Worm (Caenorhabditis elegans) whole organism, late embryonic: ENCODE data around the gene abu-1.

Source experiments
- F13H6.1 ChIP-seq: sonication (generic microtip); optimal IDR thresholded peaks from 2 replicates; lab custom pipeline; 2016; ENCODE audit warnings: missing genetic modification characterization, missing compliant biosample characterization
- ceh-18 ChIP-seq: sonication (generic microtip); optimal IDR thresholded peaks from 2 replicates; lab custom pipeline; 2016; ENCODE audit warnings: missing genetic modification characterization, missing compliant biosample characterization
- che-1 ChIP-seq: sonication (generic microtip); optimal IDR thresholded peaks from 2 replicates; lab custom pipeline; 2016; ENCODE audit warnings: mild to moderate bottlenecking, missing genetic modification characterization, missing compliant biosample characterization
- fax-1 ChIP-seq: sonication (generic microtip); optimal IDR thresholded peaks from 2 replicates; lab custom pipeline; 2016; ENCODE audit warnings: missing genotype, missing genetic modification characterization, missing compliant biosample characterization
- fkh-10 ChIP-seq: fragments of 150-350 bp; optimal IDR thresholded peaks from 2 replicates; lab custom pipeline; 2014; ENCODE audit warnings: missing biosample characterization, missing genetic modification reagents, missing genetic modification characterization
- hlh-30 ChIP-seq: sonication (generic microtip); optimal IDR thresholded peaks from 2 replicates; lab custom pipeline; 2017; ENCODE audit warnings: antibody characterized with exemption, missing genetic modification characterization, missing compliant biosample characterization; ENCODE audit not compliant: insufficient read depth
- lin-11 ChIP-seq: fragments of 200-800 bp; sonication (Bioruptor generic); optimal IDR thresholded peaks from 2 replicates; lab custom pipeline; 2018; ENCODE audit warnings: mild to moderate bottlenecking, missing genetic modification characterization, missing compliant biosample characterization
- nhr-11 ChIP-seq: fragments of 150-350 bp; optimal IDR thresholded peaks from 2 replicates; lab custom pipeline; 2014; ENCODE audit warnings: missing biosample characterization, missing genetic modification characterization
- pax-1 ChIP-seq: fragments of 150-350 bp; optimal IDR thresholded peaks from 2 replicates; lab custom pipeline; 2014; ENCODE audit warnings: missing biosample characterization, missing genetic modification characterization
- pha-4 ChIP-seq: fragments of 150-350 bp; optimal IDR thresholded peaks from 2 replicates; lab custom pipeline; 2018; ENCODE audit warnings: missing biosample characterization, missing genetic modification reagents, missing genetic modification characterization
- sox-4 ChIP-seq: sonication (generic microtip); optimal IDR thresholded peaks from 2 replicates; lab custom pipeline; 2017; ENCODE audit warnings: mild to moderate bottlenecking, missing genetic modification characterization, inconsistent platforms, missing compliant biosample characterization
- tbx-7 ChIP-seq: sonication (generic microtip); optimal IDR thresholded peaks from 2 replicates; lab custom pipeline; 2016; ENCODE audit warnings: missing genotype, missing genetic modification characterization, missing compliant biosample characterization

DNA sequence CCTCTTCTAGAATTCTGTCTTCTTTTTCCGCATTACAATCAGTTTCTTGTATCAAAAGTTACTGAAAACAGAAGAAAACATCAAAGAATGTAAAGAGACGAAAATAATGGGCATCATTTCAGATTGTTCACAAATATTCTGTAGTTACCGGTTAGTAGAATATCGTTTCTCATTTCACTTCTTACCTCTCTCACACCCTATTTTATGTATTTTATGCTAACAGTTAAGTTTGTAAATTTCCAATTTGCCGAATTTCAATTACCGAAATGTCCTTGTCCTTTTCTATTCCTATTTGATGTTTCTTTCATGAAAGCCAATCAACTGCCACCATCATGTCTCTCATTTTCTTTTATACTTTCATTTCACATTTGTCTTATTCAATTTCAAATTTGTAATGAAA is 41.9 kb upstream of the abu-1 start:
- TF ChIP-seq lin-11 (no peak), sox-4 (no peak), nhr-11 (tag; lab: Kevin White, UChicago) (no peak), fax-1 (tag; lab: Kevin White, UChicago) (no peak), pha-4 (tag; lab: Kevin White, UChicago) (no peak), ceh-18 (tag; lab: Kevin White, UChicago) (no peak), hlh-30 (tag; lab: Kevin White, UChicago) (no peak), che-1 (tag; lab: Kevin White, UChicago) (no peak), pax-1 (tag; lab: Kevin White, UChicago) (no peak), F13H6.1 (tag; lab: Kevin White, UChicago) (no peak), fkh-10 (GFP tag; lab: Kevin White, UChicago) (no peak), tbx-7 (tag; lab: Kevin White, UChicago) (no peak)
